Fruit fly (Drosophila melanogaster): ENCODE data around the gene CG42822.

CG42822 gene

dm6 chr3R:17417167-17417566, 3.5 kb downstream of the CG42822 start, which contains the start of gene CG33333:
Gene CG33333 (plus strand): TSS chr3R:17417467.
- TF ChIP-seq CG10348 (GFP tag; IDR thresholded peaks at IDR 0.05) (no peak), CG12605 (GFP tag; IDR thresholded peaks at IDR 0.05) (no peak), CG15710 (tag; optimal IDR thresholded peaks at IDR 0.05) (no peak), Pif1B (GFP tag; optimal IDR thresholded peaks at IDR 0.05) (no peak)

- no peak for TF ChIP-seq Pif1A (GFP tag; optimal IDR thresholded peaks at IDR 0.05)
- no peak for TF ChIP-seq CG14655 (GFP tag; optimal IDR thresholded peaks at IDR 0.05)
- TF ChIP-seq CG8159 (tag; optimal IDR thresholded peaks at IDR 0.05), result no peak
- TF ChIP-seq gl (tag; optimal IDR thresholded peaks at IDR 0.05), result no peak
Observed at dm6 chr3R:17418459-17418858, 4.8 kb downstream of the CG42822 start, which contains the start of gene CG42834. Gene CG42834 (plus strand): TSS chr3R:17418759.

- no peak for TF ChIP-seq CG10348 (GFP tag; IDR thresholded peaks at IDR 0.05)
Observed at dm6 chr3R:17420338-17420737, 6.6 kb downstream of the CG42822 start, which contains the start of gene CG42835. Gene CG42835 (plus strand): TSS chr3R:17420638.

- TF ChIP-seq gl (tag; optimal IDR thresholded peaks at IDR 0.05), result no peak
- no peak for TF ChIP-seq CG14655 (GFP tag; optimal IDR thresholded peaks at IDR 0.05)
Observed at dm6 chr3R:17422102-17422501, 8.4 kb downstream of the CG42822 start, which contains the start of gene CG14332. Gene CG14332 (minus strand): TSS chr3R:17422202.

- no peak for TF ChIP-seq CG10348 (GFP tag; IDR thresholded peaks at IDR 0.05)
- no peak for TF ChIP-seq D1 (tag; optimal IDR thresholded peaks at IDR 0.05)
- TF ChIP-seq EcR (GFP tag; optimal IDR thresholded peaks at IDR 0.05), result no peak
- no peak for TF ChIP-seq CG14655 (GFP tag; optimal IDR thresholded peaks at IDR 0.05)
- no peak for TF ChIP-seq Snoo (tag; optimal IDR thresholded peaks at IDR 0.05)
- TF ChIP-seq CG12605 (GFP tag; IDR thresholded peaks at IDR 0.05), result no peak
Observed at dm6 chr3R:17425417-17425915, 11.8 kb downstream of the CG42822 start, which contains the start of gene cysu. Gene cysu (plus strand): TSS chr3R:17425768.

- TF ChIP-seq CG14655 (GFP tag; optimal IDR thresholded peaks at IDR 0.05) (no peak), D1 (tag; optimal IDR thresholded peaks at IDR 0.05) (no peak), CG34367 (tag; optimal IDR thresholded peaks at IDR 0.05) (no peak), CG15710 (tag; optimal IDR thresholded peaks at IDR 0.05) (no peak), fd96Ca (GFP tag; IDR thresholded peaks at IDR 0.05) (no peak), CG9948 (tag; optimal IDR thresholded peaks at IDR 0.05) (no peak), CG32121 (GFP tag; IDR thresholded peaks at IDR 0.05) (no peak), CG17806 (tag; optimal IDR thresholded peaks at IDR 0.05) (no peak), rn (GFP tag; IDR thresholded peaks at IDR 0.05) (no peak), Pif1B (GFP tag; optimal IDR thresholded peaks at IDR 0.05) (no peak), CG12605 (GFP tag; IDR thresholded peaks at IDR 0.05) (no peak), gl (tag; optimal IDR thresholded peaks at IDR 0.05) (no peak), CG8159 (tag; optimal IDR thresholded peaks at IDR 0.05) (no peak), CG10348 (GFP tag; IDR thresholded peaks at IDR 0.05) (no peak), CG13204 (GFP tag; optimal IDR thresholded peaks at IDR 0.05) (no peak), Snoo (tag; optimal IDR thresholded peaks at IDR 0.05) (no peak)
Observed at dm6 chr3R:17426265-17426664, 12.6 kb downstream of the CG42822 start.

- no peak for TF ChIP-seq CG17806 (tag; optimal IDR thresholded peaks at IDR 0.05)
- TF ChIP-seq CG32121 (GFP tag; IDR thresholded peaks at IDR 0.05), result peak; percentile 60
- no peak for TF ChIP-seq CG34367 (tag; optimal IDR thresholded peaks at IDR 0.05)
- TF ChIP-seq D1 (tag; optimal IDR thresholded peaks at IDR 0.05), result no peak
- peak; percentile 64 for TF ChIP-seq Ets98B (GFP tag; IDR thresholded peaks at IDR 0.05)
- peak; percentile 74; the same call in 2 of the 3 replicates for TF ChIP-seq CG4496 (GFP tag; IDR thresholded peaks at IDR 0.05)
- TF ChIP-seq CG8159 (tag; optimal IDR thresholded peaks at IDR 0.05), result no peak
- TF ChIP-seq CG14655 (GFP tag; optimal IDR thresholded peaks at IDR 0.05), result peak; percentile 41
- TF ChIP-seq CG8301 (tag; optimal IDR thresholded peaks at IDR 0.05), result peak; percentile 58
Observed at dm6 chr3R:17430481-17430880, 16.8 kb downstream of the CG42822 start.

dm6 chr3R:17433117-17433516, 19.4 kb downstream of the CG42822 start:
- TF ChIP-seq CG13204 (GFP tag; optimal IDR thresholded peaks at IDR 0.05) (no peak), EcR (GFP tag; optimal IDR thresholded peaks at IDR 0.05) (no peak), CG14655 (GFP tag; optimal IDR thresholded peaks at IDR 0.05) (no peak), D1 (tag; optimal IDR thresholded peaks at IDR 0.05) (no peak), CG12605 (GFP tag; IDR thresholded peaks at IDR 0.05) (no peak), CG34367 (tag; optimal IDR thresholded peaks at IDR 0.05) (no peak), rn (GFP tag; IDR thresholded peaks at IDR 0.05) (no peak)
